Worm (Caenorhabditis elegans) whole organism, late embryonic: ENCODE results near the gene F09C6.13.

Experiments used
- Y22D7AL.16 ChIP-seq: sonication (generic microtip); optimal IDR thresholded peaks from 2 replicates; lab custom pipeline; 2016; ENCODE audit warnings: missing genetic modification characterization, missing compliant biosample characterization
- ceh-18 ChIP-seq: sonication (generic microtip); optimal IDR thresholded peaks from 2 replicates; lab custom pipeline; 2016; ENCODE audit warnings: missing genetic modification characterization, missing compliant biosample characterization
- ceh-9 ChIP-seq: sonication (generic microtip); optimal IDR thresholded peaks from 2 replicates; lab custom pipeline; 2016; ENCODE audit warnings: mild to moderate bottlenecking, missing genetic modification characterization, inconsistent platforms, missing compliant biosample characterization
- elt-4 ChIP-seq: sonication (generic microtip); optimal IDR thresholded peaks from 2 replicates; lab custom pipeline; 2016; ENCODE audit warnings: missing genetic modification characterization, missing compliant biosample characterization
- fkh-10 ChIP-seq: fragments of 150-350 bp; optimal IDR thresholded peaks from 2 replicates; lab custom pipeline; 2014; ENCODE audit warnings: missing biosample characterization, missing genetic modification reagents, missing genetic modification characterization
- hlh-15 ChIP-seq: sonication (generic microtip); optimal IDR thresholded peaks from 2 replicates; lab custom pipeline; 2016; ENCODE audit warnings: missing genetic modification characterization, missing compliant biosample characterization
- hlh-30 ChIP-seq: sonication (generic microtip); optimal IDR thresholded peaks from 2 replicates; lab custom pipeline; 2017; ENCODE audit warnings: antibody characterized with exemption, missing genetic modification characterization, missing compliant biosample characterization; ENCODE audit not compliant: insufficient read depth
- pqm-1 ChIP-seq: sonication (generic microtip); optimal IDR thresholded peaks from 2 replicates; lab custom pipeline; 2016; ENCODE audit warnings: missing genetic modification characterization, missing compliant biosample characterization
- rnt-1 ChIP-seq: sonication (generic microtip); optimal IDR thresholded peaks from 2 replicates; lab custom pipeline; 2016; ENCODE audit warnings: missing genetic modification characterization, missing compliant biosample characterization
- sox-2 ChIP-seq: fragments of 200-800 bp; sonication (Bioruptor generic); IDR thresholded peaks from 2 replicates; pipeline ENCODE4 v1.3.6; 2022; ENCODE audit warnings: missing genetic modification reagents, missing genetic modification characterization, missing compliant biosample characterization
- syd-9 ChIP-seq: sonication (generic microtip); optimal IDR thresholded peaks from 2 replicates; lab custom pipeline; 2016; ENCODE audit warnings: mild to moderate bottlenecking, missing genetic modification characterization, moderate library complexity, missing compliant biosample characterization
- ttx-3 ChIP-seq: sonication (generic microtip); optimal IDR thresholded peaks from 2 replicates; lab custom pipeline; 2016; ENCODE audit warnings: missing genetic modification reagents, missing genetic modification characterization, missing compliant biosample characterization

DNA sequence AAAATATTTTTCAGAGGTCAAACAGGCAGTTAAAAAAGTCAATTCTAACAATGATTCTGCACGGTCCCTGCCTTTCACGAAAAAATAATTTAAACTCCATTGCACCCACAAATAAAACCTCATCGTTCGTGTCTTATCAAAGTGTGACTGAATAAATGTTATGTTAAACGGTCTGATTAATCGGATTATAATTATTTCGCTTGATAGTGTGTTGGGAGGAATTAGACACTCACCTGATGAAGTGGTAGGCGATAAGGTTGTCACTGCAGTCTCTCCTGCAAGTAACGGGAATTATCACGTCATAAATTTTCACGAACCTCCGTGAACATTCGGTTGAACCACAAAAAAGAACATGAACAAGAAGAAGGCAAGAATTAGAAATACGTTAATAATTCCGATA, 44.6 kb upstream of the F09C6.13 start:
- TF ChIP-seq ceh-9 (tag; lab: Kevin White, UChicago), result no peak
- TF ChIP-seq hlh-15 (tag; lab: Kevin White, UChicago), result no peak
- no peak for TF ChIP-seq fkh-10 (GFP tag; lab: Kevin White, UChicago)
- no peak for TF ChIP-seq elt-4
- TF ChIP-seq sox-2 (GFP tag; lab: Robert Waterston, UW), result no peak
- TF ChIP-seq ceh-18 (tag; lab: Kevin White, UChicago), result no peak
- no peak for TF ChIP-seq Y22D7AL.16 (tag; lab: Kevin White, UChicago)
- TF ChIP-seq hlh-30, result no peak
- TF ChIP-seq pqm-1 (tag; lab: Kevin White, UChicago), result no peak
- no peak for TF ChIP-seq syd-9 (tag; lab: Kevin White, UChicago)
- no peak for TF ChIP-seq rnt-1 (tag; lab: Kevin White, UChicago)
- TF ChIP-seq ttx-3, result no peak
